Worm (Caenorhabditis elegans): Measurements from ENCODE around the gene pals-17.

Gene pals-17

ce11 chrIII:1401497-1401990 is 9.9 kb upstream of the pals-17 start, which contains the start of gene pals-19 (continued):
- no peak for TF ChIP-seq saeg-2 (GFP tag; IDR thresholded peaks at IDR 0.05)
- peak; percentile 58 for TF ChIP-seq nhr-77 (tag; optimal IDR thresholded peaks at IDR 0.05)
- TF ChIP-seq T20F7.1 (GFP tag; optimal IDR thresholded peaks at IDR 0.05) = no peak
- TF ChIP-seq D1046.2 (GFP tag; IDR thresholded peaks at IDR 0.05) = no peak
- no peak for TF ChIP-seq madf-5 (GFP tag; IDR thresholded peaks at IDR 0.05)
- no peak for TF ChIP-seq tag-97 (GFP tag; IDR thresholded peaks at IDR 0.05)
- TF ChIP-seq dmd-6 (GFP tag; IDR thresholded peaks at IDR 0.05) = peak; percentile 47; the same call in 1 of the 2 replicates
- TF ChIP-seq mes-2 (tag; optimal IDR thresholded peaks at IDR 0.05; ENCODE audit: poor library complexity, severe bottlenecking) = no peak

DNA sequence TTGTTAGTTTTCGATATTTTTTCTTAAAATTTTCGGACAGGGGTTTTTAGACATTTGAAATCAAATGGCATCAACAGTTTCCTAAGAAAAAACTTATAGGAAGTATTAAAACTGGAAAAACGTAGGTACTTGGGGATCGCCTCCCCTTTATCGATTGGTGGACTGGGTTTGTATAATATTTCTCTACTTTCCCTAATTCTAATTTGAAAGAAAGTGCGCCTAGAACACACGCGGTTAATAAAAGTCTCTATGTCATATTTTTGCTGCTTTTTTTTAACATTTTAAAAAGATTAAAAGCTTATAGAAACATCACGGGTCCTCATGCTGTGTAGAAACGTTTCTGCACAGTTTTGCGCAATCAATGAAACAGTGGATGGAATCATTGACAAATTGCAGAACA is 8.0 kb upstream of the pals-17 start, which contains the start of gene pals-16:
TSS of gene pals-16 (plus strand) at position 301 of the 400 bp plus-strand sequence.
- TF ChIP-seq F10B5.3 (tag; optimal IDR thresholded peaks at IDR 0.05) = no peak
- no peak for TF ChIP-seq pqm-1 (tag; optimal IDR thresholded peaks at IDR 0.05)
- TF ChIP-seq arid-1 (GFP tag; conservative IDR thresholded peaks at IDR 0.05) = no peak
- TF ChIP-seq tag-97 (GFP tag; IDR thresholded peaks at IDR 0.05) = no peak
- TF ChIP-seq lsy-2 (tag; optimal IDR thresholded peaks at IDR 0.05) = no peak
- TF ChIP-seq mdl-1 (tag; optimal IDR thresholded peaks at IDR 0.05) = no peak
- no peak for TF ChIP-seq dmd-6 (GFP tag; IDR thresholded peaks at IDR 0.05)
- TF ChIP-seq ztf-11 (tag; optimal IDR thresholded peaks at IDR 0.05) = no peak
- no peak for TF ChIP-seq ceh-32 (tag; optimal IDR thresholded peaks at IDR 0.05; ENCODE audit: poor library complexity)
- no peak for TF ChIP-seq nhr-102 (tag; optimal IDR thresholded peaks at IDR 0.05)
- no peak for TF ChIP-seq Y105C5A.15 (GFP tag; IDR thresholded peaks at IDR 0.05)
- TF ChIP-seq lin-1 (GFP tag; IDR thresholded peaks at IDR 0.05) = no peak
- no peak for TF ChIP-seq lim-7 (GFP tag; IDR thresholded peaks at IDR 0.05)
- no peak for TF ChIP-seq fos-1 (tag; optimal IDR thresholded peaks at IDR 0.05)
- no peak for TF ChIP-seq ama-1 (optimal IDR thresholded peaks at IDR 0.05)
- TF ChIP-seq daf-8 (GFP tag; IDR thresholded peaks at IDR 0.05) = no peak
- no peak for TF ChIP-seq zip-11 (GFP tag; IDR thresholded peaks at IDR 0.05)
- no peak for TF ChIP-seq ZK546.5 (tag; optimal IDR thresholded peaks at IDR 0.05)
- TF ChIP-seq mdt-29 (GFP tag; IDR thresholded peaks at IDR 0.05) = no peak
- TF ChIP-seq hlh-11 (tag; optimal IDR thresholded peaks at IDR 0.05) = no peak

- TF ChIP-seq snpc-1.2 (GFP tag; IDR thresholded peaks at IDR 0.05) = no peak
- TF ChIP-seq lin-38 (GFP tag; IDR thresholded peaks at IDR 0.05) = no peak
- peak; percentile 86 for TF ChIP-seq pqm-1 (tag; optimal IDR thresholded peaks at IDR 0.05)
- no peak for TF ChIP-seq tag-97 (GFP tag; IDR thresholded peaks at IDR 0.05)
- no peak for TF ChIP-seq mep-1 (tag; optimal IDR thresholded peaks at IDR 0.05)
- no peak for TF ChIP-seq ceh-28 (tag; optimal IDR thresholded peaks at IDR 0.05)
- TF ChIP-seq daf-16 (GFP tag; optimal IDR thresholded peaks at IDR 0.05) = no peak
- peak; percentile 61 for TF ChIP-seq daf-16 (tag; optimal IDR thresholded peaks at IDR 0.05)
- TF ChIP-seq lim-7 (GFP tag; IDR thresholded peaks at IDR 0.05) = no peak
- peak; percentile 48 for TF ChIP-seq dmd-6 (GFP tag; IDR thresholded peaks at IDR 0.05)
- no peak for TF ChIP-seq unc-39 (tag; optimal IDR thresholded peaks at IDR 0.05)
- TF ChIP-seq ztf-7 (tag; optimal IDR thresholded peaks at IDR 0.05) = no peak
- no peak for TF ChIP-seq daf-8 (GFP tag; IDR thresholded peaks at IDR 0.05)
- no peak for TF ChIP-seq cey-2 (tag; optimal IDR thresholded peaks at IDR 0.05; ENCODE audit: borderline replicate concordance, insufficient read depth)
- TF ChIP-seq nhr-111 (GFP tag; optimal IDR thresholded peaks at IDR 0.05) = no peak
- no peak for TF ChIP-seq daf-12 (tag; optimal IDR thresholded peaks at IDR 0.05)
- no peak for TF ChIP-seq T26A8.4 (GFP tag; IDR thresholded peaks at IDR 0.05)
- TF ChIP-seq F26F4.8 (GFP tag; conservative IDR thresholded peaks at IDR 0.05) = no peak
- TF ChIP-seq ceh-32 (tag; optimal IDR thresholded peaks at IDR 0.05; ENCODE audit: poor library complexity) = no peak
- TF ChIP-seq nhr-28 (tag; optimal IDR thresholded peaks at IDR 0.05) = peak; percentile 64
- peak; percentile 22 for TF ChIP-seq T20F7.1 (GFP tag; optimal IDR thresholded peaks at IDR 0.05)
- TF ChIP-seq lin-39 (tag; optimal IDR thresholded peaks at IDR 0.05) = no peak
Measured at ce11 chrIII:1398183-1398582, 6.5 kb upstream of the pals-17 start.
